Fruit fly (Drosophila melanogaster): ENCODE data around the gene CG16888.

The CG16888 gene

dm6 chr2L:13780109-13780947, 32.7 kb downstream of the CG16888 start, which contains the start of the genes CG9008 and p38b (continued):
- TF ChIP-seq stwl (tag; optimal IDR thresholded peaks at IDR 0.05) (peak; percentile 58), Chrac-16 (GFP tag; optimal IDR thresholded peaks at IDR 0.05) (peak; percentile 47), CG6689 (GFP tag; IDR thresholded peaks at IDR 0.05) (peak; percentile 67; the same call in 1 of the 2 replicates), tio (GFP tag; optimal IDR thresholded peaks at IDR 0.05) (no peak), crp (GFP tag; optimal IDR thresholded peaks at IDR 0.05) (peak; percentile 60 to 93), Bteb2 (GFP tag; optimal IDR thresholded peaks at IDR 0.05) (no peak), tup (GFP tag; optimal IDR thresholded peaks at IDR 0.05) (peak; percentile 33), hkb (optimal IDR thresholded peaks at IDR 0.05) (no peak), hkb (GFP tag; IDR thresholded peaks at IDR 0.05) (peak; percentile 46; the same call in 1 of the 2 replicates), CG11085 (GFP tag; IDR thresholded peaks at IDR 0.05) (no peak), disco-r (GFP tag; optimal IDR thresholded peaks at IDR 0.05) (no peak), CG31224 (GFP tag; IDR thresholded peaks at IDR 0.05) (peak; percentile 45; the same call in 1 of the 2 replicates), oc (tag; optimal IDR thresholded peaks at IDR 0.05) (no peak), Neu2 (GFP tag; optimal IDR thresholded peaks at IDR 0.05; ENCODE audit: borderline replicate concordance) (no peak), Nf-YA (GFP tag; IDR thresholded peaks at IDR 0.05) (0 out of 2 replicates have a peak, but pooled peaks have one; percentile 10), Hr51 (GFP tag; optimal IDR thresholded peaks at IDR 0.05) (peak; percentile 26 to 91), CG11723 (GFP tag; optimal IDR thresholded peaks at IDR 0.05) (peak; percentile 78), CG15011 (GFP tag; optimal IDR thresholded peaks at IDR 0.05) (no peak), CG13287 (GFP tag; IDR thresholded peaks at IDR 0.05; ENCODE audit: partially characterized antibody) (peak; percentile 43), CG8478 (optimal IDR thresholded peaks at IDR 0.05) (no peak), slou (GFP tag; optimal IDR thresholded peaks at IDR 0.05) (peak; percentile 66), CG6654 (GFP tag; optimal IDR thresholded peaks at IDR 0.05) (peak; percentile 64), CG2129 (GFP tag; IDR thresholded peaks at IDR 0.05; ENCODE audit: partially characterized antibody) (no peak), CrebB (tag; optimal IDR thresholded peaks at IDR 0.05) (peak; percentile 30), cas (GFP tag; IDR thresholded peaks at IDR 0.05) (no peak), CG8089 (GFP tag; optimal IDR thresholded peaks at IDR 0.05) (no peak), inv (GFP tag; IDR thresholded peaks at IDR 0.05; ENCODE audit: partially characterized antibody) (peak; percentile 20; the same call in 1 of the 2 replicates), CG3163 (GFP tag; optimal IDR thresholded peaks at IDR 0.05) (no peak), wek (GFP tag; optimal IDR thresholded peaks at IDR 0.05) (peak; percentile 52), Side (GFP tag; optimal IDR thresholded peaks at IDR 0.05) (no peak), lov (optimal IDR thresholded peaks at IDR 0.05) (no peak), lov (GFP tag; IDR thresholded peaks at IDR 0.05) (no peak), ro (GFP tag; IDR thresholded peaks at IDR 0.05) (peak; percentile 29; the same call in 1 of the 2 replicates), dmrt11E (tag; optimal IDR thresholded peaks at IDR 0.05) (peak; percentile 69), CG2202 (tag; optimal IDR thresholded peaks at IDR 0.05) (peak; percentile 12), shn (GFP tag; optimal IDR thresholded peaks at IDR 0.05) (no peak), Hr39 (optimal IDR thresholded peaks at IDR 0.05) (no peak), grau (tag; optimal IDR thresholded peaks at IDR 0.05) (peak; percentile 90), jing (GFP tag; optimal IDR thresholded peaks at IDR 0.05) (no peak), slp2 (GFP tag; optimal IDR thresholded peaks at IDR 0.05) (no peak), CG6791 (GFP tag; IDR thresholded peaks at IDR 0.05; ENCODE audit: partially characterized antibody) (peak; percentile 29; the same call in 1 of the 3 replicates), E2f1 (GFP tag; IDR thresholded peaks at IDR 0.05) (peak; percentile 60), eve (GFP tag; optimal IDR thresholded peaks at IDR 0.05) (no peak), CG3407 (GFP tag; optimal IDR thresholded peaks at IDR 0.05) (peak; percentile 56), CG10565 (GFP tag; optimal IDR thresholded peaks at IDR 0.05) (no peak), CG16813 (GFP tag; IDR thresholded peaks at IDR 0.05; ENCODE audit: partially characterized antibody) (peak; percentile 25; the same call in 1 of the 3 replicates), CG43689 (GFP tag; IDR thresholded peaks at IDR 0.05) (no peak), MESR4 (GFP tag; optimal IDR thresholded peaks at IDR 0.05) (peak; percentile 70), CG12236 (GFP tag; optimal IDR thresholded peaks at IDR 0.05) (no peak)

Measured in whole organism, embryonic.